Fruit fly (Drosophila melanogaster): ENCODE measurements around the gene mys.
A peak's percentile ranks its signal among the peaks of the same experiment; 100 is the strongest.

The mys gene

dm6 chrX:8058446-8058900 is 3.0 kb upstream of the mys start:
- TF ChIP-seq N (GFP tag; optimal IDR thresholded peaks at IDR 0.05), result peak; percentile 31
- no peak for TF ChIP-seq CG9705 (GFP tag; optimal IDR thresholded peaks at IDR 0.05)
- TF ChIP-seq Dfd (GFP tag; optimal IDR thresholded peaks at IDR 0.05), result no peak
- no peak for TF ChIP-seq ey (GFP tag; optimal IDR thresholded peaks at IDR 0.05)
- TF ChIP-seq CrebA (GFP tag; optimal IDR thresholded peaks at IDR 0.05; ENCODE audit: borderline replicate concordance), result peak; percentile 77
- TF ChIP-seq Hnf4 (GFP tag; optimal IDR thresholded peaks at IDR 0.05), result peak; percentile 59
- TF ChIP-seq dl (GFP tag; optimal IDR thresholded peaks at IDR 0.05; ENCODE audit: insufficient read depth in 1 of 2, partially characterized antibody in 2 of 2), result peak in 1 of 2 experiments; percentile 76
- TF ChIP-seq Myc (optimal IDR thresholded peaks at IDR 0.05), result no peak
- TF ChIP-seq brk (GFP tag; optimal IDR thresholded peaks at IDR 0.05), result peak; percentile 70
- peak; percentile 65 for TF ChIP-seq Jra (GFP tag; optimal IDR thresholded peaks at IDR 0.05)
- peak; percentile 33 for TF ChIP-seq rgr (GFP tag; optimal IDR thresholded peaks at IDR 0.05)
- no peak for TF ChIP-seq sv (GFP tag; optimal IDR thresholded peaks at IDR 0.05)
- no peak for TF ChIP-seq tai (GFP tag; optimal IDR thresholded peaks at IDR 0.05)
- TF ChIP-seq sage (GFP tag; optimal IDR thresholded peaks at IDR 0.05), result no peak
- TF ChIP-seq fru (GFP tag; optimal IDR thresholded peaks at IDR 0.05), result peak; percentile 37
- no peak for TF ChIP-seq HLH106 (tag; optimal IDR thresholded peaks at IDR 0.05)
- no peak for TF ChIP-seq Vsx2 (GFP tag; optimal IDR thresholded peaks at IDR 0.05; ENCODE audit: partially characterized antibody)
- TF ChIP-seq lola (GFP tag; optimal IDR thresholded peaks at IDR 0.05), result no peak
- TF ChIP-seq OdsH (GFP tag; optimal IDR thresholded peaks at IDR 0.05), result no peak
- TF ChIP-seq Hr83 (GFP tag; optimal IDR thresholded peaks at IDR 0.05; ENCODE audit: poor library complexity, severe bottlenecking), result peak; percentile 53
- no peak for TF ChIP-seq dsf (GFP tag; optimal IDR thresholded peaks at IDR 0.05; ENCODE audit: borderline replicate concordance)
- no peak for TF ChIP-seq pan (optimal IDR thresholded peaks at IDR 0.05)
- peak; percentile 52 for TF ChIP-seq psq (GFP tag; optimal IDR thresholded peaks at IDR 0.05)
- TF ChIP-seq Abd-B (GFP tag; optimal IDR thresholded peaks at IDR 0.05), result no peak
- peak; percentile 78 for TF ChIP-seq h (GFP tag; optimal IDR thresholded peaks at IDR 0.05)
- TF ChIP-seq CG32264 (GFP tag; optimal IDR thresholded peaks at IDR 0.05), result no peak
- no peak for TF ChIP-seq usp (GFP tag; optimal IDR thresholded peaks at IDR 0.05)
- TF ChIP-seq Sp1 (GFP tag; optimal IDR thresholded peaks at IDR 0.05), result peak; percentile 13
- TF ChIP-seq Mio (GFP tag; optimal IDR thresholded peaks at IDR 0.05), result no peak
- no peak for TF ChIP-seq Hr78 (GFP tag; optimal IDR thresholded peaks at IDR 0.05)
- no peak for TF ChIP-seq woc (GFP tag; optimal IDR thresholded peaks at IDR 0.05)
- peak; percentile 23 for TF ChIP-seq br (GFP tag; optimal IDR thresholded peaks at IDR 0.05)
- TF ChIP-seq jim (GFP tag; optimal IDR thresholded peaks at IDR 0.05), result no peak
- peak; percentile 6 to 20 for TF ChIP-seq foxo (GFP tag; optimal IDR thresholded peaks at IDR 0.05)
- no peak for TF ChIP-seq dmrt93B (GFP tag; optimal IDR thresholded peaks at IDR 0.05)
- TF ChIP-seq Dif (GFP tag; optimal IDR thresholded peaks at IDR 0.05; ENCODE audit: partially characterized antibody), result peak; percentile 23
- TF ChIP-seq GATAd (GFP tag; optimal IDR thresholded peaks at IDR 0.05), result no peak
- peak; percentile 22 for TF ChIP-seq Rel (GFP tag; optimal IDR thresholded peaks at IDR 0.05)
- TF ChIP-seq Rel (tag; optimal IDR thresholded peaks at IDR 0.05), result peak; percentile 85

dm6 chrX:8059629-8060028 is 1.8 kb upstream of the mys start:
- TF ChIP-seq lola (GFP tag; optimal IDR thresholded peaks at IDR 0.05), result no peak
- TF ChIP-seq CrebA (GFP tag; optimal IDR thresholded peaks at IDR 0.05; ENCODE audit: borderline replicate concordance), result no peak
- no peak for TF ChIP-seq foxo (GFP tag; optimal IDR thresholded peaks at IDR 0.05)
- no peak for TF ChIP-seq CG9705 (GFP tag; optimal IDR thresholded peaks at IDR 0.05)
- TF ChIP-seq ey (GFP tag; optimal IDR thresholded peaks at IDR 0.05), result no peak
- no peak for TF ChIP-seq Rel (GFP tag; optimal IDR thresholded peaks at IDR 0.05)
- no peak for TF ChIP-seq Rel (tag; optimal IDR thresholded peaks at IDR 0.05)
- no peak for TF ChIP-seq Abd-B (GFP tag; optimal IDR thresholded peaks at IDR 0.05)
- TF ChIP-seq Vsx2 (GFP tag; optimal IDR thresholded peaks at IDR 0.05; ENCODE audit: partially characterized antibody), result no peak
- no peak for TF ChIP-seq dsf (GFP tag; optimal IDR thresholded peaks at IDR 0.05; ENCODE audit: borderline replicate concordance)
- no peak for TF ChIP-seq Dfd (GFP tag; optimal IDR thresholded peaks at IDR 0.05)
- no peak for TF ChIP-seq psq (GFP tag; optimal IDR thresholded peaks at IDR 0.05)
- no peak for TF ChIP-seq Hnf4 (GFP tag; optimal IDR thresholded peaks at IDR 0.05)
- TF ChIP-seq Sp1 (GFP tag; optimal IDR thresholded peaks at IDR 0.05), result no peak
- TF ChIP-seq jim (GFP tag; optimal IDR thresholded peaks at IDR 0.05), result no peak
- no peak for TF ChIP-seq Jra (GFP tag; optimal IDR thresholded peaks at IDR 0.05)
